Worm (Caenorhabditis elegans): ENCODE data around the gene F29F11.20.
A peak's percentile ranks its signal among the peaks of the same experiment; 100 is the strongest.

F29F11.20 gene

ce11 chrV:10720876-10721275, 33.2 kb downstream of the F29F11.20 start:
- TF ChIP-seq dve-1 (tag; optimal IDR thresholded peaks at IDR 0.05; ENCODE audit: insufficient read depth): peak; percentile 6
- TF ChIP-seq ceh-28 (tag; optimal IDR thresholded peaks at IDR 0.05): no peak
- TF ChIP-seq nhr-28 (tag; optimal IDR thresholded peaks at IDR 0.05): peak; percentile 4
- TF ChIP-seq mdl-1 (tag; optimal IDR thresholded peaks at IDR 0.05): peak in 1 of 2 experiments; percentile 49
- TF ChIP-seq gei-8 (GFP tag; optimal IDR thresholded peaks at IDR 0.05): no peak
- TF ChIP-seq hlh-30 (tag; optimal IDR thresholded peaks at IDR 0.05; ENCODE audit: insufficient read depth): peak; percentile 65
- peak in 1 of 2 experiments; percentile 26 for TF ChIP-seq unc-62 (GFP tag; optimal IDR thresholded peaks at IDR 0.05 in 1 of 2)
- TF ChIP-seq unc-62 (tag; optimal IDR thresholded peaks at IDR 0.05): no peak

ce11 chrV:10721304-10721703, 33.6 kb downstream of the F29F11.20 start:
- TF ChIP-seq nhr-102 (tag; optimal IDR thresholded peaks at IDR 0.05): no peak
- TF ChIP-seq ceh-82 (tag; optimal IDR thresholded peaks at IDR 0.05): no peak
- TF ChIP-seq ztf-7 (tag; optimal IDR thresholded peaks at IDR 0.05): no peak
- peak; percentile 86 for TF ChIP-seq ces-1 (GFP tag; optimal IDR thresholded peaks at IDR 0.05)
- TF ChIP-seq zfp-3 (GFP tag; conservative IDR thresholded peaks at IDR 0.05): no peak
- TF ChIP-seq aly-2 (tag; optimal IDR thresholded peaks at IDR 0.05): no peak
- no peak for TF ChIP-seq ceh-20 (GFP tag; IDR thresholded peaks at IDR 0.05)

- TF ChIP-seq nhr-11 (tag; optimal IDR thresholded peaks at IDR 0.05) (peak; percentile 68), ctbp-1 (GFP tag; IDR thresholded peaks at IDR 0.05) (0 out of 2 replicates have a peak, but pooled peaks have one; percentile 37), mdl-1 (tag; optimal IDR thresholded peaks at IDR 0.05) (peak in 1 of 2 experiments; percentile 61), fkh-10 (GFP tag; optimal IDR thresholded peaks at IDR 0.05) (peak; percentile 40), aha-1 (tag) (peak; percentile 97), hif-1 (tag; optimal IDR thresholded peaks at IDR 0.05) (peak in 1 of 2 experiments; percentile 11), egl-27 (tag; optimal IDR thresholded peaks at IDR 0.05) (no peak), ceh-20 (GFP tag; IDR thresholded peaks at IDR 0.05) (peak; percentile 40; the same call in 1 of the 2 replicates), egl-43 (GFP tag; IDR thresholded peaks at IDR 0.05) (peak; percentile 56; the same call in 1 of the 2 replicates), F44E2.7 (GFP tag; IDR thresholded peaks at IDR 0.05) (no peak), unc-62 (GFP tag; optimal IDR thresholded peaks at IDR 0.05 in 1 of 2) (peak in 1 of 2 experiments; percentile 93), unc-62 (tag; optimal IDR thresholded peaks at IDR 0.05) (no peak), lsy-2 (tag; optimal IDR thresholded peaks at IDR 0.05) (peak in 1 of 2 experiments; percentile 27), rbr-2 (tag; optimal IDR thresholded peaks at IDR 0.05) (peak; percentile 45), hlh-11 (tag; optimal IDR thresholded peaks at IDR 0.05) (peak; percentile 5), mep-1 (tag; optimal IDR thresholded peaks at IDR 0.05) (peak; percentile 41), nhr-237 (tag; optimal IDR thresholded peaks at IDR 0.05) (no peak), daf-16 (GFP tag; optimal IDR thresholded peaks at IDR 0.05) (peak in 1 of 2 experiments; percentile 68), daf-16 (tag; optimal IDR thresholded peaks at IDR 0.05) (no peak), hmg-1.1 (GFP tag; IDR thresholded peaks at IDR 0.05) (peak; percentile 55; the same call in 1 of the 2 replicates), T20F7.1 (GFP tag; optimal IDR thresholded peaks at IDR 0.05) (no peak), dmd-6 (GFP tag; IDR thresholded peaks at IDR 0.05) (0 out of 2 replicates have a peak, but pooled peaks have one; percentile 17), nhr-28 (tag; optimal IDR thresholded peaks at IDR 0.05) (peak; percentile 57), snpc-4 (tag; optimal IDR thresholded peaks at IDR 0.05) (no peak), pha-4 (GFP tag; IDR thresholded peaks at IDR 0.05) (no peak), pha-4 (tag; optimal IDR thresholded peaks at IDR 0.05) (no peak), dmd-9 (GFP tag; IDR thresholded peaks at IDR 0.05) (no peak), set-16 (GFP tag; IDR thresholded peaks at IDR 0.05) (peak; percentile 75)
Observed at ce11 chrV:10721912-10722426, 34.3 kb downstream of the F29F11.20 start.
